Fruit fly (Drosophila melanogaster) whole organism, embryonic: ENCODE measurements around the gene Nup98-96.

Experiments used
- ATbp ChIP-seq: fragments of 200-800 bp; sonication (Bioruptor generic); optimal IDR thresholded peaks from 2 replicates; lab custom pipeline; 2017; ENCODE audit warnings: missing biosample characterization, mild to moderate bottlenecking, missing genetic modification characterization, missing genetic modification reagents
- Atf6 ChIP-seq: fragments of 200-800 bp; sonication (Bioruptor generic); IDR thresholded peaks from 2 replicates; pipeline ENCODE4 v1.3.6; 2022; ENCODE audit warnings: missing biosample characterization, missing genetic modification characterization
- Blimp-1 ChIP-seq: fragments of 200-800 bp; sonication (Bioruptor generic); optimal IDR thresholded peaks from 3 replicates; lab custom pipeline; 2018; ENCODE audit warnings: missing biosample characterization, missing genetic modification characterization, mild to moderate bottlenecking, moderate library complexity, missing genetic modification reagents
- CG10209 ChIP-seq: fragments of 200-800 bp; sonication (Bioruptor generic); optimal IDR thresholded peaks from 3 replicates; lab custom pipeline; 2017; ENCODE audit warnings: missing biosample characterization, mild to moderate bottlenecking, missing genetic modification characterization, missing genetic modification reagents
- CG12769 ChIP-seq: fragments of 200-800 bp; sonication (Bioruptor generic); optimal IDR thresholded peaks from 2 replicates; lab custom pipeline; 2019; ENCODE audit warnings: missing biosample characterization, mild to moderate bottlenecking, missing genetic modification characterization, moderate library complexity
- CG15073 ChIP-seq: fragments of 200-800 bp; sonication (Bioruptor generic); optimal IDR thresholded peaks from 2 replicates; lab custom pipeline; 2016; ENCODE audit warnings: missing biosample characterization, missing genetic modification characterization
- CG1529 ChIP-seq: fragments of 200-800 bp; sonication (Bioruptor generic); optimal IDR thresholded peaks from 3 replicates; lab custom pipeline; 2018; ENCODE audit warnings: missing biosample characterization, missing genetic modification characterization
- CG15479 ChIP-seq: fragments of 200-800 bp; sonication (Bioruptor generic); optimal IDR thresholded peaks from 3 replicates; lab custom pipeline; 2019; ENCODE audit warnings: missing biosample characterization, mild to moderate bottlenecking, missing genetic modification characterization, moderate library complexity
- CG15696 ChIP-seq: fragments of 200-800 bp; sonication (Bioruptor generic); optimal IDR thresholded peaks from 2 replicates; lab custom pipeline; 2019; ENCODE audit warnings: missing biosample characterization, mild to moderate bottlenecking, missing genetic modification characterization, moderate library complexity
- CG1603 ChIP-seq: fragments of 200-800 bp; sonication (Bioruptor generic); optimal IDR thresholded peaks from 2 replicates; lab custom pipeline; 2019; ENCODE audit warnings: missing biosample characterization, mild to moderate bottlenecking, missing genetic modification characterization, moderate library complexity
- CG31365 ChIP-seq: fragments of 200-800 bp; sonication (Bioruptor generic); optimal IDR thresholded peaks from 2 replicates; lab custom pipeline; 2018; ENCODE audit warnings: missing biosample characterization, mild to moderate bottlenecking, missing genetic modification characterization
- CG3407 ChIP-seq: fragments of 200-800 bp; sonication (Bioruptor generic); optimal IDR thresholded peaks from 2 replicates; lab custom pipeline; 2018; ENCODE audit warnings: missing biosample characterization, mild to moderate bottlenecking, missing genetic modification characterization
- CG4282 ChIP-seq: fragments of 200-800 bp; sonication (Bioruptor generic); optimal IDR thresholded peaks from 2 replicates; lab custom pipeline; 2016; ENCODE audit warnings: missing biosample characterization, missing genetic modification characterization
- CG8359 ChIP-seq: fragments of 200-800 bp; sonication (Bioruptor generic); optimal IDR thresholded peaks from 2 replicates; lab custom pipeline; 2017; ENCODE audit warnings: missing biosample characterization, mild to moderate bottlenecking, missing genetic modification characterization, borderline replicate concordance
- HLH4C ChIP-seq: fragments of 200-800 bp; sonication (Bioruptor generic); IDR thresholded peaks from 3 replicates; pipeline ENCODE4 v1.3.6; 2022; ENCODE audit warnings: missing biosample characterization, missing genetic modification characterization; ENCODE audit not compliant: partially characterized antibody
- Hey ChIP-seq: fragments of 200-800 bp; sonication (Bioruptor generic); optimal IDR thresholded peaks from 3 replicates; lab custom pipeline; 2018; ENCODE audit warnings: missing biosample characterization, mild to moderate bottlenecking, missing genetic modification characterization
- Hr51 ChIP-seq, 2 experiments: fragments of 200-800 bp; sonication (Bioruptor generic); optimal IDR thresholded peaks; 2 replicates in 1 of 2; 3 replicates in 1 of 2; lab custom pipeline; 2016 to 2018; ENCODE audit warnings: missing biosample characterization in 2 of 2, missing genetic modification characterization in 2 of 2, mild to moderate bottlenecking in 1 of 2, moderate library complexity in 1 of 2
- MTF-1 ChIP-seq: fragments of 200-800 bp; sonication (Bioruptor generic); optimal IDR thresholded peaks from 2 replicates; lab custom pipeline; 2018; ENCODE audit warnings: missing biosample characterization, mild to moderate bottlenecking, missing genetic modification characterization, borderline replicate concordance
- Med ChIP-seq: fragments of 200-800 bp; sonication (Bioruptor generic); peaks from one replicate; lab custom pipeline; 2016; ENCODE audit warnings: missing biosample characterization, missing genetic modification characterization, mild to moderate bottlenecking, inconsistent platforms, moderate library complexity
- Optix ChIP-seq: fragments of 200-800 bp; sonication (Bioruptor generic); IDR thresholded peaks from 3 replicates; pipeline ENCODE4 v1.3.6; 2022; ENCODE audit warnings: missing biosample characterization, missing genetic modification characterization
- ac ChIP-seq: fragments of 200-800 bp; sonication (Bioruptor generic); optimal IDR thresholded peaks from 3 replicates; lab custom pipeline; 2017; ENCODE audit warnings: missing biosample characterization, mild to moderate bottlenecking, missing genetic modification characterization
- al ChIP-seq: fragments of 200-800 bp; sonication (Bioruptor generic); IDR thresholded peaks from 2 replicates; pipeline ENCODE4 v1.3.6; 2022; ENCODE audit warnings: missing biosample characterization, missing genetic modification characterization
- az2 ChIP-seq: fragments of 200-800 bp; sonication (Bioruptor generic); optimal IDR thresholded peaks from 3 replicates; lab custom pipeline; 2016; ENCODE audit warnings: missing biosample characterization, missing genetic modification characterization
- bsh ChIP-seq, 2 experiments: fragments of 200-800 bp; sonication (Bioruptor generic); optimal IDR thresholded peaks; 2 replicates each; lab custom pipeline; 2017 to 2018; ENCODE audit warnings: mild to moderate bottlenecking in 2 of 2, missing biosample characterization in 2 of 2, missing genetic modification characterization in 2 of 2, moderate library complexity in 1 of 2
- caup ChIP-seq: fragments of 200-800 bp; sonication (Bioruptor generic); optimal IDR thresholded peaks from 3 replicates; lab custom pipeline; 2017; ENCODE audit warnings: missing biosample characterization, mild to moderate bottlenecking, missing genetic modification characterization, moderate library complexity; ENCODE audit not compliant: severe bottlenecking
- cwo ChIP-seq: fragments of 200-800 bp; sonication (Bioruptor generic); optimal IDR thresholded peaks from 3 replicates; lab custom pipeline; 2017; ENCODE audit warnings: missing biosample characterization, missing genetic modification characterization, mild to moderate bottlenecking, moderate library complexity, missing genetic modification reagents
- grn ChIP-seq: fragments of 200-800 bp; sonication (Bioruptor generic); optimal IDR thresholded peaks from 3 replicates; lab custom pipeline; 2017; ENCODE audit warnings: missing biosample characterization, missing genetic modification characterization
- nau ChIP-seq: fragments of 200-800 bp; sonication (Bioruptor generic); optimal IDR thresholded peaks from 3 replicates; lab custom pipeline; 2017; ENCODE audit warnings: missing biosample characterization, mild to moderate bottlenecking, missing genetic modification characterization, missing genetic modification reagents
- nom ChIP-seq: fragments of 200-800 bp; sonication (Bioruptor generic); optimal IDR thresholded peaks from 2 replicates; lab custom pipeline; 2017; ENCODE audit warnings: missing biosample characterization, missing genetic modification characterization, mild to moderate bottlenecking, moderate library complexity, missing genetic modification reagents
- oc ChIP-seq: fragments of 200-800 bp; sonication (Bioruptor generic); optimal IDR thresholded peaks from 2 replicates; lab custom pipeline; 2018; ENCODE audit warnings: missing biosample characterization, mild to moderate bottlenecking, missing genetic modification characterization, moderate library complexity
- otp ChIP-seq: fragments of 200-800 bp; sonication (Bioruptor generic); IDR thresholded peaks from 3 replicates; pipeline ENCODE4, ENCODE4 v1.3.6; 2022; ENCODE audit warnings: missing biosample characterization, missing genetic modification characterization
- prd ChIP-seq, 3 experiments: fragments of >200 bp in 2 of 3; fragments of 200-800 bp in 1 of 3; sonication (Bioruptor generic) in 1 of 3; optimal IDR thresholded peaks in 2 of 3; IDR thresholded peaks in 1 of 3; 2 replicates in 2 of 3; 3 replicates in 1 of 3; pipeline versions ENCODE4 v1.3.6 to Lab custom; 2017 to 2022; ENCODE audit warnings: missing biosample characterization in 1 of 3, missing genetic modification characterization in 1 of 3
- run ChIP-seq: fragments of 200-800 bp; sonication (Bioruptor generic); optimal IDR thresholded peaks from 3 replicates; lab custom pipeline; 2018; ENCODE audit warnings: missing biosample characterization, mild to moderate bottlenecking, missing genetic modification characterization
- scrt ChIP-seq: fragments of 200-800 bp; sonication (Bioruptor generic); optimal IDR thresholded peaks from 2 replicates; lab custom pipeline; 2018; ENCODE audit warnings: missing biosample characterization, mild to moderate bottlenecking, missing genetic modification characterization, moderate library complexity
- sens ChIP-seq: fragments of 200-800 bp; sonication (Bioruptor generic); peaks from one replicate; lab custom pipeline; 2016; ENCODE audit warnings: missing biosample characterization, missing genetic modification characterization
- tll ChIP-seq, 2 experiments: fragments of 200-800 bp in 1 of 2; fragments of >200 bp in 1 of 2; sonication (Bioruptor generic) in 1 of 2; optimal IDR thresholded peaks; 2 replicates each; lab custom pipeline; 2017 to 2019; ENCODE audit warnings: missing biosample characterization in 2 of 2, missing genetic modification characterization in 2 of 2, mild to moderate bottlenecking in 1 of 2, moderate library complexity in 1 of 2
- vvl ChIP-seq: fragments of 200-800 bp; sonication (Bioruptor generic); IDR thresholded peaks from 2 replicates; pipeline ENCODE4 v1.3.6; 2022; ENCODE audit warnings: missing biosample characterization, missing genetic modification characterization

Nup98-96 gene

dm6 chr3R:23752728-23753127, 28.7 kb downstream of the Nup98-96 start, which contains the start of the genes RanBP3 and Rpt5 (continued):
- TF ChIP-seq Hr51 (GFP tag; optimal IDR thresholded peaks at IDR 0.05; lab: Kevin White, UChicago) (peak in 1 of 2 experiments; percentile 56), caup (GFP tag; lab: Kevin White, UChicago) (peak; percentile 75)

- peak; percentile 57 for TF ChIP-seq cwo (GFP tag; lab: Kevin White, UChicago)
- no peak for TF ChIP-seq CG3407 (GFP tag; lab: Kevin White, UChicago)
- TF ChIP-seq otp, result peak; percentile 31; the same call in 1 of the 3 replicates
Measured at dm6 chr3R:23747446-23747845, 34.0 kb downstream of the Nup98-96 start.

- TF ChIP-seq CG4282 (GFP tag; lab: Kevin White, UChicago), result no peak
- peak; percentile 50; the same call in 1 of the 2 replicates for TF ChIP-seq vvl (GFP tag; lab: Robert Waterston, UW)
- TF ChIP-seq Blimp-1 (GFP tag; lab: Kevin White, UChicago), result peak; percentile 91
- peak; percentile 12 for TF ChIP-seq run (tag; lab: Kevin White, UChicago)
- TF ChIP-seq CG3407 (GFP tag; lab: Kevin White, UChicago), result no peak
- TF ChIP-seq CG15073, result no peak
- peak; percentile 33 for TF ChIP-seq grn
- peak; percentile 4 for TF ChIP-seq oc
- peak; percentile 13 for TF ChIP-seq CG12769 (tag; lab: Kevin White, UChicago)
Measured at dm6 chr3R:23740968-23741367, 40.5 kb downstream of the Nup98-96 start.

- TF ChIP-seq CG15696 (tag; lab: Kevin White, UChicago) (peak; percentile 45), az2 (GFP tag; lab: Kevin White, UChicago) (no peak), Med (peak; percentile 57), nau (no peak), CG1529 (GFP tag; lab: Kevin White, UChicago) (no peak), MTF-1 (GFP tag; lab: Kevin White, UChicago) (peak; percentile 6), HLH4C (no peak), bsh (GFP tag; optimal IDR thresholded peaks at IDR 0.05; lab: Kevin White, UChicago) (no peak), nom (GFP tag; lab: Kevin White, UChicago) (peak; percentile 5), Atf6 (GFP tag; lab: Robert Waterston, UW) (no peak), ATbp (GFP tag; lab: Kevin White, UChicago) (peak; percentile 9), CG31365 (tag; lab: Kevin White, UChicago) (peak; percentile 10), al (GFP tag; lab: Robert Waterston, UW) (no peak), prd (optimal IDR thresholded peaks at IDR 0.05; lab: Kevin White, UChicago) (no peak), prd (GFP tag; IDR thresholded peaks at IDR 0.05; lab: Robert Waterston, UW) (0 out of 3 replicates have a peak, but pooled peaks have one; percentile 14), CG1603 (tag; lab: Kevin White, UChicago) (peak; percentile 3), CG15479 (peak; percentile 4), sens (GFP tag; lab: Kevin White, UChicago) (peak; percentile 77), scrt (GFP tag; lab: Kevin White, UChicago) (no peak), Optix (0 out of 3 replicates have a peak, but pooled peaks have one; percentile 29), ac (GFP tag; lab: Kevin White, UChicago) (peak; percentile 17), Hey (tag; lab: Kevin White, UChicago) (no peak), CG3407 (GFP tag; lab: Kevin White, UChicago) (peak; percentile 18), CG8359 (GFP tag; lab: Kevin White, UChicago) (peak; percentile 54), CG10209 (GFP tag; lab: Kevin White, UChicago) (peak; percentile 10), tll (GFP tag; optimal IDR thresholded peaks at IDR 0.05; lab: Kevin White, UChicago) (peak in 1 of 2 experiments; percentile 74)
- TF ChIP-seq, all 482 proteins: peak for 16
Measured at dm6 chr3R:23737676-23738574, 43.5 kb downstream of the Nup98-96 start.
